Fruit fly (Drosophila melanogaster): ENCODE data around the gene Efa6.
A peak's percentile ranks its signal among the peaks of the same experiment; 100 is the strongest.

The Efa6 gene

dm6 chr3R:22629174-22629573 lies 41.6 kb downstream of the Efa6 start:
- TF ChIP-seq Dif (GFP tag; optimal IDR thresholded peaks at IDR 0.05; ENCODE audit: partially characterized antibody) (no peak), lola (GFP tag; optimal IDR thresholded peaks at IDR 0.05) (no peak), Vsx2 (GFP tag; optimal IDR thresholded peaks at IDR 0.05; ENCODE audit: partially characterized antibody) (no peak), Mio (GFP tag; optimal IDR thresholded peaks at IDR 0.05) (no peak), Hr83 (GFP tag; optimal IDR thresholded peaks at IDR 0.05; ENCODE audit: poor library complexity, severe bottlenecking) (no peak), CG32264 (GFP tag; optimal IDR thresholded peaks at IDR 0.05) (no peak), Dfd (GFP tag; optimal IDR thresholded peaks at IDR 0.05) (no peak), tai (GFP tag; optimal IDR thresholded peaks at IDR 0.05) (no peak), Rel (GFP tag; optimal IDR thresholded peaks at IDR 0.05) (no peak), Rel (tag; optimal IDR thresholded peaks at IDR 0.05) (no peak), dsf (GFP tag; optimal IDR thresholded peaks at IDR 0.05; ENCODE audit: borderline replicate concordance) (no peak), h (GFP tag; optimal IDR thresholded peaks at IDR 0.05) (no peak), psq (GFP tag; optimal IDR thresholded peaks at IDR 0.05) (no peak)

DNA sequence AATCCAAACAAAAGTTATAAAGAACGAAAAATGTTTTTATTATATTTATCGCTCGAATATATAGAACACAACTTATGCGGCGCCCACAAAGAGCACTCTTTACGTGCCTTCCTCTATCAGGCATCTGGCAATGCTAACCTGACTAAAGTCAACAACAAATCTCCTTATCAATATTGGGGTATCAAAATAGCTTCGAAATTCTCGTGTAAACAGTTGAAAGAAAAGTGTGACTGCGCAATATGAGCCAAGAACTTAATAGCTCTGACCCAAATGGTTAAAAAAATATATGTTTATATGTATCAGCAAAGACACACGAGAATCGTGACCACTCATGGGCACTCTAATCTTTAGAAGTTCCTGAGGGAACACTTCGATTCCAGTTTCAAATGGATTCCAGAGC lies 43.6 kb downstream of the Efa6 start:
- TF ChIP-seq Sp1 (GFP tag; optimal IDR thresholded peaks at IDR 0.05) (no peak), fru (GFP tag; optimal IDR thresholded peaks at IDR 0.05) (no peak), ey (GFP tag; optimal IDR thresholded peaks at IDR 0.05) (no peak), sv (GFP tag; optimal IDR thresholded peaks at IDR 0.05) (no peak), Mio (GFP tag; optimal IDR thresholded peaks at IDR 0.05) (no peak), dmrt93B (GFP tag; optimal IDR thresholded peaks at IDR 0.05) (no peak), Abd-B (GFP tag; optimal IDR thresholded peaks at IDR 0.05) (no peak), Hr83 (GFP tag; optimal IDR thresholded peaks at IDR 0.05; ENCODE audit: poor library complexity, severe bottlenecking) (no peak), dsf (GFP tag; optimal IDR thresholded peaks at IDR 0.05; ENCODE audit: borderline replicate concordance) (no peak)

dm6 chr3R:22632181-22632580 lies 44.6 kb downstream of the Efa6 start:
- TF ChIP-seq usp (GFP tag; optimal IDR thresholded peaks at IDR 0.05) (no peak), Rel (GFP tag; optimal IDR thresholded peaks at IDR 0.05) (no peak), Rel (tag; optimal IDR thresholded peaks at IDR 0.05) (peak; percentile 14), Dfd (GFP tag; optimal IDR thresholded peaks at IDR 0.05) (no peak), lola (GFP tag; optimal IDR thresholded peaks at IDR 0.05) (no peak), HLH106 (tag; optimal IDR thresholded peaks at IDR 0.05) (no peak), OdsH (GFP tag; optimal IDR thresholded peaks at IDR 0.05) (no peak), ey (GFP tag; optimal IDR thresholded peaks at IDR 0.05) (no peak), jim (GFP tag; optimal IDR thresholded peaks at IDR 0.05) (no peak), tai (GFP tag; optimal IDR thresholded peaks at IDR 0.05) (no peak), Hr83 (GFP tag; optimal IDR thresholded peaks at IDR 0.05; ENCODE audit: poor library complexity, severe bottlenecking) (no peak), Myc (optimal IDR thresholded peaks at IDR 0.05) (peak; percentile 43), CG9705 (GFP tag; optimal IDR thresholded peaks at IDR 0.05) (no peak), pan (optimal IDR thresholded peaks at IDR 0.05) (no peak), woc (GFP tag; optimal IDR thresholded peaks at IDR 0.05) (no peak), Sp1 (GFP tag; optimal IDR thresholded peaks at IDR 0.05) (no peak), psq (GFP tag; optimal IDR thresholded peaks at IDR 0.05) (no peak)

DNA sequence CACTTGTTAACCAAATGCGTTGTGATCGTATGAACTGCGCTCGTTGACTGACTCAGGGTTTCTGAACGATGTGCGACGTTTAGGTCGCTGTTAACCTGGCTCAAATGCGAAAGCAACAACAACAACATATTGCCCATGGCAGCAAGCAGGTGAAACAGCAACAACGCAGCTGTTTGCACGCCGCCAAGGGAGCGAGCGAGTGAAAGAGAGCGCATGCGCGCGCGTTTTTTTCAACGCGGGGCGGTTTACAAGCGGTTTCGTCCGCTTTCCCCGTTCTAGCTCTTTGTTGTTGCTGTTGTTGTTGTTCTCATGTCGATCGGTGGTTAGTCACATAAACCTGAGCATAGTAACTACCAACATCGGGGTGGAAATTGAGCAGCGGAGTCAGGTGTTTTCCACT lies 45.4 kb downstream of the Efa6 start:
- TF ChIP-seq Rel (GFP tag; optimal IDR thresholded peaks at IDR 0.05) (no peak), Rel (tag; optimal IDR thresholded peaks at IDR 0.05) (no peak), tai (GFP tag; optimal IDR thresholded peaks at IDR 0.05) (no peak), foxo (GFP tag; optimal IDR thresholded peaks at IDR 0.05) (no peak), Myc (optimal IDR thresholded peaks at IDR 0.05) (peak; percentile 25), CrebA (GFP tag; optimal IDR thresholded peaks at IDR 0.05; ENCODE audit: borderline replicate concordance) (no peak), HLH106 (tag; optimal IDR thresholded peaks at IDR 0.05) (no peak), CG9705 (GFP tag; optimal IDR thresholded peaks at IDR 0.05) (no peak)

DNA sequence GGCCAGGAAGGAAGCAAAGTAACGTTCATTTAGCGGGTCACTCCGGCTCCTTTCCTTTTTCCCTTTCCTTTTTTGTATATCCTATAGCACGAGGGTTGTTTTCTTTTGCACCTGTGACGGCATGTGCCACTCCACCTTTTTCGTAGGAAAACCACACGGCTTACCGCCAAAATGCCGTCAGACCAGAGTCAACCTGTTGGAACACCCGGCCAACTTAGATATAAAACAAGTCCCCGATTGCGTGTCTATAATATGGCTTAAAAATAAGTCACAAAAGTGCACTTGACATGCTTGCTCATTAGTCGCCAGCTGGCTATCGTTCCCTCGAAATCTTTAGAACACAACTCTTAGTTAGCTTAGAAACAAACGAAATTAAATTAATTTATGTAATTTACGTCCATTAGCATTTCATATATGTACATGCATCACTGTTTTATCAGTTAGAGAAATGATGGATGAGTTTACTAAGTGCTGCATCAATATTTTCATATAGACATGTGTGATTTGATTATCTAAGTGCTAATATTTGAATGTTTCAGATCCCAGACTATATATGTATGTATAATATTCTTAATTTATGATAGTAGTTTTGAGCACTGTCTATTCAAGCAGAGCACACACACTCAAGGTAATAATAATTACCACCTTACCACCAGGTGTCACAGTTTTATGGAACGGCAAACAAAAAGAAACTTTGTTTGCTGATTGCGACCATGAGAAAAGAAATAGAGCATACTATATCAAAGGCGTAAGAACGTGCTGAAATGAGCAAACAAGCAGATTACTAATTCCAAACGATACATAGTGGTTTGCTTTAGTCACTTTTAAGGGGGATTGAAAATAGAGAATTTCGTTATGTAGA lies 47.2 kb downstream of the Efa6 start:
- TF ChIP-seq psq (GFP tag; optimal IDR thresholded peaks at IDR 0.05), result no peak
- no peak for TF ChIP-seq Jra (GFP tag; optimal IDR thresholded peaks at IDR 0.05)
- TF ChIP-seq sage (GFP tag; optimal IDR thresholded peaks at IDR 0.05), result no peak
- no peak for TF ChIP-seq ey (GFP tag; optimal IDR thresholded peaks at IDR 0.05)
- no peak for TF ChIP-seq CrebA (GFP tag; optimal IDR thresholded peaks at IDR 0.05; ENCODE audit: borderline replicate concordance)
- TF ChIP-seq brk (GFP tag; optimal IDR thresholded peaks at IDR 0.05), result no peak
- TF ChIP-seq Dfd (GFP tag; optimal IDR thresholded peaks at IDR 0.05), result no peak
- TF ChIP-seq Myc (optimal IDR thresholded peaks at IDR 0.05), result no peak
- no peak for TF ChIP-seq foxo (GFP tag; optimal IDR thresholded peaks at IDR 0.05)
- no peak for TF ChIP-seq dmrt93B (GFP tag; optimal IDR thresholded peaks at IDR 0.05)
- no peak for TF ChIP-seq br (GFP tag; optimal IDR thresholded peaks at IDR 0.05)
- TF ChIP-seq pan (optimal IDR thresholded peaks at IDR 0.05), result no peak
- TF ChIP-seq Sp1 (GFP tag; optimal IDR thresholded peaks at IDR 0.05), result no peak
